Worm (Caenorhabditis elegans): ENCODE data around the gene oac-1.

ce11 chrV:19543509-19543908, 12.3 kb downstream of the oac-1 start:
- TF ChIP-seq him-1 (tag; optimal IDR thresholded peaks at IDR 0.05), result no peak
- TF ChIP-seq dao-5 (tag; optimal IDR thresholded peaks at IDR 0.05), result no peak
